Fruit fly (Drosophila melanogaster) whole organism, wandering third instar larva: ENCODE data around the gene COX7AL.

Experiments
- Abd-B ChIP-seq: fragments of >200 bp; optimal IDR thresholded peaks from 2 replicates; lab custom pipeline; 2017; ENCODE audit warnings: missing biosample characterization, missing genetic modification characterization
- CG9705 ChIP-seq: fragments of 200-800 bp; sonication (Bioruptor generic); optimal IDR thresholded peaks from 2 replicates; lab custom pipeline; 2018; ENCODE audit warnings: missing biosample characterization, mild to moderate bottlenecking, missing genetic modification characterization
- CrebA ChIP-seq: fragments of 200-800 bp; sonication (Bioruptor generic); optimal IDR thresholded peaks from 2 replicates; lab custom pipeline; 2016; ENCODE audit warnings: missing biosample characterization, mild to moderate bottlenecking, missing genetic modification characterization, borderline replicate concordance
- Dfd ChIP-seq: fragments of >200 bp; optimal IDR thresholded peaks from 2 replicates; lab custom pipeline; 2017; ENCODE audit warnings: missing biosample characterization, missing genetic modification characterization
- Dif ChIP-seq: fragments of 200-275, 200-300 bp; sonication (Bioruptor generic); optimal IDR thresholded peaks from 2 replicates; lab custom pipeline; 2018; ENCODE audit warnings: missing biosample characterization, missing genetic modification characterization; ENCODE audit not compliant: partially characterized antibody
- HLH106 ChIP-seq: fragments of 200-800 bp; optimal IDR thresholded peaks from 3 replicates; lab custom pipeline; 2019; ENCODE audit warnings: missing biosample characterization, mild to moderate bottlenecking, missing genetic modification characterization, moderate library complexity
- Jra ChIP-seq: sonication (Bioruptor generic); optimal IDR thresholded peaks from 2 replicates; lab custom pipeline; 2016; ENCODE audit warnings: missing biosample characterization, missing genetic modification characterization
- Myc ChIP-seq: fragments of >200 bp; optimal IDR thresholded peaks from 2 replicates; lab custom pipeline; 2017
- OdsH ChIP-seq: fragments of 200-800 bp; sonication (Bioruptor generic); optimal IDR thresholded peaks from 2 replicates; lab custom pipeline; 2016; ENCODE audit warnings: missing biosample characterization, mild to moderate bottlenecking, missing genetic modification characterization
- Rel ChIP-seq, 2 experiments: fragments of 200-800 bp; sonication (Bioruptor generic) in 1 of 2; optimal IDR thresholded peaks; 2 replicates in 1 of 2; 3 replicates in 1 of 2; lab custom pipeline; 2016 to 2019; ENCODE audit warnings: mild to moderate bottlenecking in 2 of 2, missing biosample characterization in 2 of 2, missing genetic modification characterization in 2 of 2, moderate library complexity in 1 of 2
- Sp1 ChIP-seq: fragments of 200-800 bp; sonication (Bioruptor generic); optimal IDR thresholded peaks from 3 replicates; lab custom pipeline; 2019; ENCODE audit warnings: missing biosample characterization, mild to moderate bottlenecking, missing genetic modification characterization, moderate library complexity
- Vsx2 ChIP-seq: fragments of 200-300, 225-300 bp; sonication (Bioruptor generic); optimal IDR thresholded peaks from 2 replicates; lab custom pipeline; 2018; ENCODE audit warnings: missing biosample characterization, missing genetic modification characterization; ENCODE audit not compliant: partially characterized antibody
- br ChIP-seq: fragments of 200-800 bp; sonication (Bioruptor generic); optimal IDR thresholded peaks from 2 replicates; lab custom pipeline; 2016; ENCODE audit warnings: missing biosample characterization, missing genetic modification characterization
- dl ChIP-seq, 2 experiments: fragments of 175-275, 200-275 bp in 1 of 2; fragments of 200-275 bp in 1 of 2; sonication (Bioruptor generic); optimal IDR thresholded peaks; lab custom pipeline; 2018; ENCODE audit warnings: mild to moderate bottlenecking in 2 of 2, missing biosample characterization in 2 of 2, missing genetic modification characterization in 2 of 2, moderate library complexity in 2 of 2; ENCODE audit not compliant: partially characterized antibody in 2 of 2, insufficient read depth in 1 of 2
- dmrt93B ChIP-seq: fragments of 200-800 bp; sonication (Bioruptor generic); optimal IDR thresholded peaks from 2 replicates; lab custom pipeline; 2018; ENCODE audit warnings: missing biosample characterization, mild to moderate bottlenecking, missing genetic modification characterization
- ey ChIP-seq: fragments of 200-800 bp; sonication (Bioruptor generic); optimal IDR thresholded peaks from 2 replicates; lab custom pipeline; 2016; ENCODE audit warnings: missing biosample characterization, missing genetic modification characterization
- foxo ChIP-seq, 2 experiments: fragments of 200-800 bp; sonication (Bioruptor generic); optimal IDR thresholded peaks; 2 replicates in 1 of 2; 3 replicates in 1 of 2; lab custom pipeline; 2016 to 2017; ENCODE audit warnings: missing biosample characterization in 2 of 2, missing genetic modification characterization in 2 of 2
- fru ChIP-seq: fragments of 200-800 bp; sonication (Bioruptor generic); optimal IDR thresholded peaks from 3 replicates; lab custom pipeline; 2016; ENCODE audit warnings: missing biosample characterization, mild to moderate bottlenecking, missing genetic modification characterization
- jim ChIP-seq: fragments of 175-275, 200-325 bp; sonication (Bioruptor generic); optimal IDR thresholded peaks from 2 replicates; lab custom pipeline; 2016; ENCODE audit warnings: missing biosample characterization, mild to moderate bottlenecking, missing genetic modification characterization
- rgr ChIP-seq: fragments of 200-800 bp; sonication (Bioruptor generic); optimal IDR thresholded peaks from 3 replicates; lab custom pipeline; 2016; ENCODE audit warnings: missing biosample characterization, mild to moderate bottlenecking, missing genetic modification characterization
- sage ChIP-seq: fragments of 200-800 bp; sonication (Bioruptor generic); optimal IDR thresholded peaks from 2 replicates; lab custom pipeline; 2016; ENCODE audit warnings: missing biosample characterization, mild to moderate bottlenecking, missing genetic modification characterization
- sv ChIP-seq: fragments of 200-800 bp; sonication (Bioruptor generic); optimal IDR thresholded peaks from 3 replicates; lab custom pipeline; 2016; ENCODE audit warnings: missing biosample characterization, missing genetic modification characterization
- usp ChIP-seq: fragments of >200 bp; optimal IDR thresholded peaks from 2 replicates; lab custom pipeline; 2017; ENCODE audit warnings: missing biosample characterization, missing genetic modification characterization
- woc ChIP-seq: sonication (Bioruptor generic); optimal IDR thresholded peaks from 2 replicates; lab custom pipeline; 2016; ENCODE audit warnings: missing biosample characterization, mild to moderate bottlenecking, missing genetic modification characterization

Gene COX7AL

dm6 chr3R:8343251-8343744 lies at the start of gene COX7AL, which contains the start of gene PNKP:
Gene COX7AL (plus strand): TSS chr3R:8343669.
Gene PNKP (minus strand): TSS chr3R:8343516.
- no peak for TF ChIP-seq br
- peak; percentile 59 for TF ChIP-seq rgr (GFP tag; lab: Kevin White, UChicago)

- TF ChIP-seq rgr (GFP tag; lab: Kevin White, UChicago), result no peak
- TF ChIP-seq foxo (GFP tag; optimal IDR thresholded peaks at IDR 0.05; lab: Kevin White, UChicago), result no peak
- peak; percentile 18 for TF ChIP-seq Myc (lab: Kevin White, UChicago)
- peak; percentile 98 for TF ChIP-seq fru (GFP tag; lab: Kevin White, UChicago)
These were observed 42.3 kb upstream of the COX7AL start, which contains the start of the genes CG9626 and mRpL1 for dm6 chr3R:8300928-8301752. Gene CG9626 (minus strand): TSS chr3R:8300978. Gene mRpL1 (plus strand): TSS chr3R:8301440.

- TF ChIP-seq CrebA (GFP tag; lab: Kevin White, UChicago) (no peak), Sp1 (GFP tag; lab: Kevin White, UChicago) (no peak), HLH106 (peak; percentile 21), CG9705 (GFP tag; lab: Kevin White, UChicago) (peak; percentile 20), Dif (GFP tag; lab: Kevin White, UChicago) (peak; percentile 44), jim (GFP tag; lab: Kevin White, UChicago) (no peak), Dfd (GFP tag; lab: Kevin White, UChicago) (no peak)
These were observed 39.6 kb upstream of the COX7AL start, which contains the start of gene nac for dm6 chr3R:8303848-8304247. Gene nac (minus strand): TSS chr3R:8304023.

dm6 chr3R:8305110-8305509 lies 38.4 kb upstream of the COX7AL start, which contains the start of gene Sgt1:
Gene Sgt1 (minus strand): TSS chr3R:8305274.
- TF ChIP-seq ey (GFP tag; lab: Kevin White, UChicago) (peak; percentile 39), OdsH (GFP tag; lab: Kevin White, UChicago) (peak; percentile 36), CrebA (GFP tag; lab: Kevin White, UChicago) (no peak), Rel (GFP tag; optimal IDR thresholded peaks at IDR 0.05; lab: Kevin White, UChicago) (no peak), Rel (tag; optimal IDR thresholded peaks at IDR 0.05; lab: Kevin White, UChicago) (peak; percentile 91), HLH106 (peak; percentile 33), Abd-B (GFP tag; lab: Kevin White, UChicago) (no peak), foxo (GFP tag; optimal IDR thresholded peaks at IDR 0.05; lab: Kevin White, UChicago) (peak in 1 of 2 experiments; percentile 45), usp (no peak), dl (GFP tag; optimal IDR thresholded peaks at IDR 0.05; lab: Kevin White, UChicago; ENCODE audit: insufficient read depth in 1 of 2, partially characterized antibody in 2 of 2) (no peak)
- TF ChIP-seq, all 38 proteins: peak for 5

dm6 chr3R:8306188-8306926 lies 37.1 kb upstream of the COX7AL start:
- TF ChIP-seq Myc (lab: Kevin White, UChicago) (no peak), sv (no peak), CrebA (GFP tag; lab: Kevin White, UChicago) (no peak), sage (peak; percentile 82), foxo (GFP tag; optimal IDR thresholded peaks at IDR 0.05; lab: Kevin White, UChicago) (peak in 1 of 2 experiments; percentile 20)

dm6 chr3R:8306927-8307261 lies 36.6 kb upstream of the COX7AL start:
- TF ChIP-seq ey (GFP tag; lab: Kevin White, UChicago) (no peak), Jra (GFP tag; lab: Kevin White, UChicago) (no peak), HLH106 (no peak), usp (no peak), dmrt93B (GFP tag; lab: Kevin White, UChicago) (no peak), woc (GFP tag; lab: Kevin White, UChicago) (no peak), Vsx2 (no peak)
